Worm (Caenorhabditis elegans) whole organism, L3 larva: Measurements from ENCODE around the gene vha-17.
A peak's percentile ranks its signal among the peaks of the same experiment; 100 is the strongest.

Experiments used
- R02D3.7 ChIP-seq: fragments of 150-350 bp; optimal IDR thresholded peaks from 2 replicates; lab custom pipeline; 2014; ENCODE audit warnings: missing biosample characterization, missing genetic modification characterization
- ZK546.5 ChIP-seq: sonication (generic microtip); optimal IDR thresholded peaks from 2 replicates; lab custom pipeline; 2017; ENCODE audit warnings: missing biosample characterization, missing genetic modification characterization
- ama-1 ChIP-seq: fragments of 150-350 bp; optimal IDR thresholded peaks from 2 replicates; lab custom pipeline; 2018
- ceh-16 ChIP-seq: sonication (generic microtip); optimal IDR thresholded peaks from 2 replicates; lab custom pipeline; 2017; ENCODE audit warnings: missing biosample characterization, missing genetic modification characterization
- ceh-28 ChIP-seq: fragments of 150-350 bp; optimal IDR thresholded peaks from 2 replicates; lab custom pipeline; 2014; ENCODE audit warnings: missing biosample characterization, missing genetic modification reagents, missing genetic modification characterization
- ceh-82 ChIP-seq: fragments of 150-350 bp; optimal IDR thresholded peaks from 2 replicates; lab custom pipeline; 2014; ENCODE audit warnings: missing biosample characterization, missing genetic modification characterization
- ceh-9 ChIP-seq: sonication (generic microtip); optimal IDR thresholded peaks from 2 replicates; lab custom pipeline; 2018; ENCODE audit warnings: missing biosample characterization, missing genetic modification characterization
- daf-12 ChIP-seq: fragments of 150-350 bp; optimal IDR thresholded peaks from 2 replicates; lab custom pipeline; 2014; ENCODE audit warnings: missing biosample characterization, missing genetic modification reagents, missing genetic modification characterization
- egl-27 ChIP-seq: sonication (generic microtip); optimal IDR thresholded peaks from 4 replicates; lab custom pipeline; 2017; ENCODE audit warnings: missing biosample characterization, missing genetic modification reagents, missing genetic modification characterization
- egl-5 ChIP-seq: fragments of 150-350 bp; optimal IDR thresholded peaks from 2 replicates; lab custom pipeline; 2017; ENCODE audit warnings: missing biosample characterization, missing genetic modification reagents, missing genetic modification characterization, inconsistent platforms
- elt-1 ChIP-seq: fragments of 150-350 bp; optimal IDR thresholded peaks from 2 replicates; lab custom pipeline; 2014; ENCODE audit warnings: missing biosample characterization, missing genetic modification characterization
- elt-2 ChIP-seq: sonication (generic microtip); optimal IDR thresholded peaks from 2 replicates; lab custom pipeline; 2016; ENCODE audit warnings: missing genetic modification reagents, mild to moderate bottlenecking, missing genetic modification characterization, missing compliant biosample characterization
- elt-3 ChIP-seq, 3 experiments: fragments of 150-350 bp in 1 of 3; sonication (generic microtip) in 2 of 3; optimal IDR thresholded peaks; 2 replicates in 2 of 3; 4 replicates in 1 of 3; lab custom pipeline; 2014 to 2017; ENCODE audit warnings: missing biosample characterization in 3 of 3, missing genetic modification characterization in 3 of 3
- eor-1 ChIP-seq, 2 experiments: fragments of 150-350 bp; optimal IDR thresholded peaks; 2 replicates each; lab custom pipeline; 2014 to 2018; ENCODE audit warnings: missing biosample characterization in 2 of 2, missing genetic modification characterization in 2 of 2
- fkh-10 ChIP-seq: sonication (generic microtip); optimal IDR thresholded peaks from 2 replicates; lab custom pipeline; 2017; ENCODE audit warnings: missing biosample characterization, missing genetic modification reagents, missing genetic modification characterization
- fkh-2 ChIP-seq: fragments of 150-350 bp; optimal IDR thresholded peaks from 2 replicates; lab custom pipeline; 2014; ENCODE audit warnings: missing biosample characterization, missing genetic modification reagents, missing genetic modification characterization
- fos-1 ChIP-seq: fragments of 150-350 bp; optimal IDR thresholded peaks from 2 replicates; lab custom pipeline; 2014; ENCODE audit warnings: missing biosample characterization, missing genetic modification characterization
- hmg-11 ChIP-seq: sonication (generic microtip); optimal IDR thresholded peaks from 2 replicates; lab custom pipeline; 2016; ENCODE audit warnings: missing genetic modification characterization, missing compliant biosample characterization
- jun-1 ChIP-seq: fragments of 150-350 bp; optimal IDR thresholded peaks from 2 replicates; lab custom pipeline; 2014; ENCODE audit warnings: missing biosample characterization, missing genetic modification reagents, missing genetic modification characterization
- lin-15B ChIP-seq: fragments of 150-350 bp; optimal IDR thresholded peaks from 2 replicates; lab custom pipeline; 2014; ENCODE audit warnings: missing biosample characterization, missing genetic modification characterization
- lin-39 ChIP-seq: fragments of 150-350 bp; optimal IDR thresholded peaks from 2 replicates; lab custom pipeline; 2018; ENCODE audit warnings: missing biosample characterization, missing genetic modification reagents, missing genetic modification characterization
- lsy-12 ChIP-seq: sonication (generic microtip); optimal IDR thresholded peaks from 2 replicates; lab custom pipeline; 2016; ENCODE audit warnings: mild to moderate bottlenecking, missing genetic modification characterization, missing compliant biosample characterization
- mdl-1 ChIP-seq: fragments of 150-350 bp; optimal IDR thresholded peaks from 2 replicates; lab custom pipeline; 2014; ENCODE audit warnings: missing biosample characterization, missing genetic modification characterization
- mml-1 ChIP-seq: fragments of 150-350 bp; sonication (generic microtip); optimal IDR thresholded peaks from 3 replicates; lab custom pipeline; 2014; ENCODE audit warnings: missing biosample characterization, missing genetic modification characterization
- nfya-1 ChIP-seq: sonication (generic microtip); optimal IDR thresholded peaks from 2 replicates; lab custom pipeline; 2017; ENCODE audit warnings: missing genetic modification characterization, mild to moderate bottlenecking, missing compliant biosample characterization, antibody characterized with exemption, moderate library complexity; ENCODE audit not compliant: insufficient read depth
- nhr-11 ChIP-seq: fragments of 150-350 bp; optimal IDR thresholded peaks from 2 replicates; lab custom pipeline; 2014; ENCODE audit warnings: missing biosample characterization, missing genetic modification characterization
- nhr-12 ChIP-seq: fragments of 150-350 bp; optimal IDR thresholded peaks from 2 replicates; lab custom pipeline; 2014; ENCODE audit warnings: missing biosample characterization, missing genetic modification characterization
- nhr-23 ChIP-seq: fragments of 150-350 bp; optimal IDR thresholded peaks from 2 replicates; lab custom pipeline; 2014; ENCODE audit warnings: missing biosample characterization, missing genetic modification reagents, missing genetic modification characterization
- nhr-237 ChIP-seq: fragments of 150-350 bp; optimal IDR thresholded peaks from 2 replicates; lab custom pipeline; 2014; ENCODE audit warnings: missing biosample characterization, missing genetic modification characterization
- nhr-25 ChIP-seq: sonication (generic microtip); optimal IDR thresholded peaks from 2 replicates; lab custom pipeline; 2017; ENCODE audit warnings: missing biosample characterization, missing genetic modification characterization
- nhr-28 ChIP-seq: fragments of 150-350 bp; optimal IDR thresholded peaks from 2 replicates; lab custom pipeline; 2014; ENCODE audit warnings: missing biosample characterization, missing genetic modification characterization
- nhr-43 ChIP-seq: sonication (generic microtip); optimal IDR thresholded peaks from 2 replicates; lab custom pipeline; 2016; ENCODE audit warnings: mild to moderate bottlenecking, missing genetic modification characterization, missing compliant biosample characterization; ENCODE audit not compliant: poor library complexity, severe bottlenecking
- nhr-67 ChIP-seq: fragments of 150-350 bp; optimal IDR thresholded peaks from 2 replicates; lab custom pipeline; 2014; ENCODE audit warnings: missing biosample characterization, missing genetic modification characterization
- nhr-76 ChIP-seq: fragments of 150-350 bp; sonication (generic microtip); optimal IDR thresholded peaks from 5 replicates; lab custom pipeline; 2014; ENCODE audit warnings: missing biosample characterization, missing genetic modification characterization
- nhr-77 ChIP-seq: fragments of 150-350 bp; optimal IDR thresholded peaks from 2 replicates; lab custom pipeline; 2014; ENCODE audit warnings: missing biosample characterization, missing genetic modification characterization
- pha-4 ChIP-seq: fragments of 150-350 bp; optimal IDR thresholded peaks from 2 replicates; lab custom pipeline; 2014; ENCODE audit warnings: missing biosample characterization, missing genetic modification reagents, missing genetic modification characterization
- pqm-1 ChIP-seq: fragments of 150-350 bp; optimal IDR thresholded peaks from 2 replicates; lab custom pipeline; 2017; ENCODE audit warnings: missing biosample characterization, missing genetic modification characterization, inconsistent platforms
- sea-2 ChIP-seq: fragments of 150-350 bp; sonication (generic microtip); optimal IDR thresholded peaks from 4 replicates; lab custom pipeline; 2014; ENCODE audit warnings: missing biosample characterization, missing genetic modification reagents, missing genetic modification characterization
- skn-1 ChIP-seq: fragments of 150-350 bp; optimal IDR thresholded peaks from 2 replicates; lab custom pipeline; 2014; ENCODE audit warnings: missing biosample characterization, missing genetic modification characterization
- snpc-4 ChIP-seq: fragments of 150-350 bp; optimal IDR thresholded peaks from 2 replicates; lab custom pipeline; 2014; ENCODE audit warnings: missing biosample characterization, missing genetic modification characterization
- unc-39 ChIP-seq: sonication (generic microtip); optimal IDR thresholded peaks from 4 replicates; lab custom pipeline; 2017; ENCODE audit warnings: missing biosample characterization, missing genetic modification characterization
- ztf-11 ChIP-seq: fragments of 150-350 bp; optimal IDR thresholded peaks from 2 replicates; lab custom pipeline; 2014; ENCODE audit warnings: missing biosample characterization, missing genetic modification characterization
- ztf-4 ChIP-seq: fragments of 150-350 bp; optimal IDR thresholded peaks from 2 replicates; lab custom pipeline; 2014; ENCODE audit warnings: missing biosample characterization, missing genetic modification characterization

Gene vha-17

DNA sequence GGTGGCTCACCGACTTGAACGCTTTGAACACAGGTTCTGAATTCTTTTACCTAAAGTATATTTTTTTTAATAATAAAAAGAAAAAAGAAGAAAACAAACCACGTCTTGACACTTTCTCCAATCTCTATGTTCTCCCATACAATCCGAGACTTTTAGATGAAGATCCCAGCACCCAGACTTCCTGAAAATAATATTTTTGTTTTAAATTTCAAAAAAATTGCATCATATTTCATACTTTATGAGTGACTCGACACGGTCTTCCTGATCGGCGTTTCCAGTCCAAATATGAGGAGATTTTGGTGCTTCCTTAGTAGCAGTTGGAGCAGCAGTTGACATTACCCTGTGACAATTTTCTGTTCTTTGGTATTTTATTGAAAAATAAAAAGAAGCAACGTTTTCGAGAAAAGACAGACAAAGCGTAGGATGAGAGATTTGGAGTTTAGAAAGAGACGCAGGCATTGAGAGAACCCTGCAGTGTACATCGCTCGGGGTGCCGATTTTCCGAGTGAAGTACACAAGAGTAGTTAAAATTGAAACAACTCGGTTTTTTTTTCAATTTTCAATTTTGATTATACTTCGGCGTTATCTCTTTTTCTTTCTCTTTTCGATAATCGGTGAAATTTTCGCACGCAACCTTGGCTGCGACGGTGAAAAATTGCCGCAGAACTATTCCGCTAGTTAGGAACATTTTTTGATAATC is 14.1 kb downstream of the vha-17 start, which contains the start of the genes coa-4 and T20D3.14 (continued):
- TF ChIP-seq daf-12 = no peak
- no peak for TF ChIP-seq nhr-12 (tag; lab: Kevin White, UChicago)
- TF ChIP-seq unc-39 = no peak
- TF ChIP-seq ceh-28 (tag; lab: Kevin White, UChicago) = no peak
- no peak for TF ChIP-seq nhr-77 (tag; lab: Kevin White, UChicago)
- no peak for TF ChIP-seq egl-27
- TF ChIP-seq jun-1 (tag; lab: Kevin White, UChicago) = no peak
- TF ChIP-seq nhr-43 = no peak
- no peak for TF ChIP-seq nhr-76 (tag; lab: Kevin White, UChicago)
- no peak for TF ChIP-seq egl-5 (tag; lab: Kevin White, UChicago)

DNA sequence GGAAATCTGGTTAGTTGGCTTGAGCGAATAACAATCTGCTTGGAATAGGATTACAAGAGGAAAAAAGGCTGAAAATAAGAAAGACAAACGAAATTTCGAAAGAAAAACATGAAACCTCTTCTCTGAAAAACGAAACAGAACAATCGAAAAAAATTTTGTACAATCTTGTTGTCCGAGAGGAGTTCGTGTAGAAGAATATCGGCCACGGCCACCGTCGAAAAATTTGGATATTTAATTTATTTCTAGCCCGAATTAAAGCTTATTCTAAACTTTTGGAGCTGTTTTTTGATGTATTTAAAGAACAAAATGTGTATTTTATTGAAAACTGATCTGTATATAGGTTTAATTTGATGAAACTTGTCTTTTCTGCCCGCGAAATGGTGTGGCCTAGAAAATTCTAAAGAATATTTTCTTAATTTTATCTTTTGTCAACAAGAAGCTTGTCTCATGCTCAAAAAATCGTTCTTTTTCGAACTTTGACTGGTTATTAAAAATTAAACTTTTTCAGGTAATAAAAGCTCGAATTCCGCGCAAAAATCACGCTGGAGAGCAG is 15.0 kb downstream of the vha-17 start, which contains the start of gene T20D3.5:
Gene T20D3.5 (plus strand): TSS at position 503 of the 553 bp plus-strand sequence.
- TF ChIP-seq mdl-1 (tag; lab: Kevin White, UChicago) (no peak), sea-2 (GFP tag; lab: Kevin White, UChicago) (no peak), snpc-4 (tag; lab: Kevin White, UChicago) (no peak), nhr-25 (tag; lab: Kevin White, UChicago) (no peak), nhr-237 (tag; lab: Kevin White, UChicago) (no peak), fos-1 (no peak), egl-5 (tag; lab: Kevin White, UChicago) (no peak), elt-3 (tag; optimal IDR thresholded peaks at IDR 0.05; lab: Kevin White, UChicago) (no peak), elt-1 (tag; lab: Kevin White, UChicago) (no peak), ceh-9 (tag; lab: Kevin White, UChicago) (no peak), ama-1 (no peak), ZK546.5 (no peak), elt-2 (no peak), nfya-1 (tag; lab: Kevin White, UChicago) (no peak), nhr-11 (tag; lab: Kevin White, UChicago) (no peak)

DNA sequence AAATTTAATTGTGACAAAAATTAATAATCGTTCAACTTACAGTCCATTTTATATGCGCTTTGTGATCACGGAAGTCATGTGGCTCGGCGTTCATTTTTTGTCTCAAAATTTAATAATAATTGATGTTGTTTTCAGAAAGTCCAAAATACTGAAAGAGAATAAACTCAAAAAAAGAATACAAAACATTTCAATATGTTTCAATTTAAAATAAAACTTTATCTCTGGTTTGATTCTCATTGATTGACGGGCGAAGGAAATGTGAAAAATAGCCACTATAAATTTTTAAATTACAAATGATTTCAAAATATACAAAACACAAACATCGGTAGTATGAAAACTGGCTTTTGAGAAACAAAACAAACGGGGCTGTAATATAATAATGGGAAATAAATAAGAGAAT is 17.6 kb downstream of the vha-17 start, which contains the start of gene T20D3.6:
Gene T20D3.6 (minus strand): TSS at position 101 of the 400 bp plus-strand sequence.
- TF ChIP-seq mdl-1 (tag; lab: Kevin White, UChicago) (no peak), ztf-4 (tag; lab: Kevin White, UChicago) (no peak), nhr-237 (tag; lab: Kevin White, UChicago) (no peak), lin-15B (no peak), fkh-2 (tag; lab: Kevin White, UChicago) (no peak), R02D3.7 (no peak), ama-1 (no peak), snpc-4 (tag; lab: Kevin White, UChicago) (no peak), mml-1 (no peak), sea-2 (GFP tag; lab: Kevin White, UChicago) (no peak), elt-2 (no peak), daf-12 (no peak), nhr-28 (no peak), nhr-25 (tag; lab: Kevin White, UChicago) (no peak), hmg-11 (tag; lab: Kevin White, UChicago) (no peak)

DNA sequence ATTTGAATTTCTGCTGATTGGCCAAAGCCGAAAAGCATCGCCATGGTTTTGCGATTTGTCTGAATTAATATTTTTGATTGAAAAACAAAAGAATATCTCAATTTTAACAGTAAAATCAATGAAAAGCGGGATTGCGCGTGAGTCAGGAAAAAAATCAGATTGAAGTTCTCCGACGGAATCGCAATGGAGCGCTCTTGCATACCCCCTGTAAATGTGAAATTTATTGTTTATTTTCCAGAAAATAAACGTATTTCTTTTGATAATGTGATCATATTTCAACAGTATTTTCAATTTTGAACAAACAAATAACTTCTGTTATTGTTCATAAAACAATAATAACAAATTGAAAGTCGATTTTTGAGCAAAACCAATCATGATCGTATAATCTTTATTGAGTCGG is 20.0 kb downstream of the vha-17 start, which contains the start of gene vps-26:
Gene vps-26 (minus strand): TSS at position 200 of the 400 bp plus-strand sequence.
- TF ChIP-seq jun-1 (tag; lab: Kevin White, UChicago) = no peak
- TF ChIP-seq nhr-77 (tag; lab: Kevin White, UChicago) = no peak
- TF ChIP-seq nhr-43 = no peak
- no peak for TF ChIP-seq ceh-9 (tag; lab: Kevin White, UChicago)
- TF ChIP-seq lin-15B = peak; percentile 36
- TF ChIP-seq nhr-25 (tag; lab: Kevin White, UChicago) = no peak
- no peak for TF ChIP-seq egl-5 (tag; lab: Kevin White, UChicago)
- TF ChIP-seq elt-3 (tag; optimal IDR thresholded peaks at IDR 0.05; lab: Kevin White, UChicago) = no peak
- TF ChIP-seq nhr-11 (tag; lab: Kevin White, UChicago) = no peak
- no peak for TF ChIP-seq fkh-2 (tag; lab: Kevin White, UChicago)
- no peak for TF ChIP-seq lsy-12 (tag; lab: Kevin White, UChicago)
- peak; percentile 10 for TF ChIP-seq elt-2
- no peak for TF ChIP-seq eor-1 (tag; optimal IDR thresholded peaks at IDR 0.05; lab: Kevin White, UChicago)
- TF ChIP-seq fkh-10 (GFP tag; lab: Kevin White, UChicago) = no peak
- no peak for TF ChIP-seq daf-12
- no peak for TF ChIP-seq nhr-76 (tag; lab: Kevin White, UChicago)
- TF ChIP-seq ama-1 = no peak
- no peak for TF ChIP-seq sea-2 (GFP tag; lab: Kevin White, UChicago)
- TF ChIP-seq mdl-1 (tag; lab: Kevin White, UChicago) = no peak
- TF ChIP-seq nhr-28 = no peak
- peak; percentile 35 for TF ChIP-seq hmg-11 (tag; lab: Kevin White, UChicago)
- TF ChIP-seq pha-4 (tag; lab: Kevin White, UChicago) = peak; percentile 81
- no peak for TF ChIP-seq pqm-1 (tag; lab: Kevin White, UChicago)
- TF ChIP-seq nhr-67 (tag; lab: Kevin White, UChicago) = no peak
- TF ChIP-seq nhr-237 (tag; lab: Kevin White, UChicago) = no peak
- no peak for TF ChIP-seq nhr-23 (tag; lab: Kevin White, UChicago)
- no peak for TF ChIP-seq ceh-16 (tag; lab: Kevin White, UChicago)
- TF ChIP-seq ztf-11 (tag; lab: Kevin White, UChicago) = no peak
- no peak for TF ChIP-seq skn-1 (tag; lab: Kevin White, UChicago)
- no peak for TF ChIP-seq ceh-82
- TF ChIP-seq lin-39 (tag; lab: Kevin White, UChicago) = no peak
- TF ChIP-seq snpc-4 (tag; lab: Kevin White, UChicago) = no peak
